Worm (Caenorhabditis elegans) whole organism, L3 larva: ENCODE data around the gene C35D10.5.

Experiments
- R02D3.7 ChIP-seq: fragments of 150-350 bp; optimal IDR thresholded peaks from 2 replicates; lab custom pipeline; 2014; ENCODE audit warnings: missing biosample characterization, missing genetic modification characterization
- ZK546.5 ChIP-seq: sonication (generic microtip); optimal IDR thresholded peaks from 2 replicates; lab custom pipeline; 2017; ENCODE audit warnings: missing biosample characterization, missing genetic modification characterization
- ama-1 ChIP-seq: fragments of 150-350 bp; optimal IDR thresholded peaks from 2 replicates; lab custom pipeline; 2018
- ceh-9 ChIP-seq: sonication (generic microtip); optimal IDR thresholded peaks from 2 replicates; lab custom pipeline; 2018; ENCODE audit warnings: missing biosample characterization, missing genetic modification characterization
- elt-1 ChIP-seq: fragments of 150-350 bp; optimal IDR thresholded peaks from 2 replicates; lab custom pipeline; 2014; ENCODE audit warnings: missing biosample characterization, missing genetic modification characterization
- lin-39 ChIP-seq: fragments of 150-350 bp; optimal IDR thresholded peaks from 2 replicates; lab custom pipeline; 2018; ENCODE audit warnings: missing biosample characterization, missing genetic modification reagents, missing genetic modification characterization
- mdl-1 ChIP-seq: fragments of 150-350 bp; optimal IDR thresholded peaks from 2 replicates; lab custom pipeline; 2014; ENCODE audit warnings: missing biosample characterization, missing genetic modification characterization
- nhr-12 ChIP-seq: fragments of 150-350 bp; optimal IDR thresholded peaks from 2 replicates; lab custom pipeline; 2014; ENCODE audit warnings: missing biosample characterization, missing genetic modification characterization
- skn-1 ChIP-seq: fragments of 150-350 bp; optimal IDR thresholded peaks from 2 replicates; lab custom pipeline; 2014; ENCODE audit warnings: missing biosample characterization, missing genetic modification characterization
- unc-62 ChIP-seq: fragments of 150-350 bp; sonication (generic microtip); optimal IDR thresholded peaks from 4 replicates; lab custom pipeline; 2014; ENCODE audit warnings: missing biosample characterization, missing genetic modification reagents, missing genetic modification characterization
- ztf-4 ChIP-seq: fragments of 150-350 bp; optimal IDR thresholded peaks from 2 replicates; lab custom pipeline; 2014; ENCODE audit warnings: missing biosample characterization, missing genetic modification characterization

- TF ChIP-seq unc-62 (GFP tag; lab: Kevin White, UChicago) (no peak), ztf-4 (tag; lab: Kevin White, UChicago) (no peak), mdl-1 (tag; lab: Kevin White, UChicago) (no peak), ceh-9 (tag; lab: Kevin White, UChicago) (no peak), nhr-12 (tag; lab: Kevin White, UChicago) (no peak), ZK546.5 (no peak), skn-1 (no peak), elt-1 (tag; lab: Kevin White, UChicago) (no peak), R02D3.7 (no peak), ama-1 (no peak), lin-39 (tag; lab: Kevin White, UChicago) (no peak)
Observed at ce11 chrIII:4900260-4900659, 38.1 kb downstream of the C35D10.5 start, which contains the start of gene tag-340.
